Fruit fly (Drosophila melanogaster): ENCODE data around the gene Toll-9.
A peak's percentile ranks its signal among the peaks of the same experiment; 100 is the strongest.

Gene Toll-9

dm6 chr3L:20393357-20393756 lies 26.8 kb upstream of the Toll-9 start, which contains the start of gene CG33969 (continued):
- TF ChIP-seq CG7928 (GFP tag; optimal IDR thresholded peaks at IDR 0.05) (no peak), CG11504 (tag; optimal IDR thresholded peaks at IDR 0.05) (peak; percentile 29), CG18011 (GFP tag; optimal IDR thresholded peaks at IDR 0.05) (no peak), CG30020 (tag; optimal IDR thresholded peaks at IDR 0.05) (peak; percentile 9), CG1603 (tag; optimal IDR thresholded peaks at IDR 0.05) (peak; percentile 66), Doc2 (GFP tag; IDR thresholded peaks at IDR 0.05) (no peak), CG2199 (GFP tag; IDR thresholded peaks at IDR 0.05) (0 out of 3 replicates have a peak, but pooled peaks have one; percentile 11), vvl (GFP tag; IDR thresholded peaks at IDR 0.05) (no peak), nmo (GFP tag; optimal IDR thresholded peaks at IDR 0.05) (no peak), BEAF-32 (GFP tag; optimal IDR thresholded peaks at IDR 0.05) (peak; percentile 58), Ets97D (GFP tag; optimal IDR thresholded peaks at IDR 0.05) (peak; percentile 37), Vsx1 (GFP tag; optimal IDR thresholded peaks at IDR 0.05) (peak; percentile 20), Dp (GFP tag; optimal IDR thresholded peaks at IDR 0.05) (peak; percentile 44), CG34224 (GFP tag; IDR thresholded peaks at IDR 0.05; ENCODE audit: partially characterized antibody) (peak; percentile 49; the same call in 1 of the 3 replicates), bbx (GFP tag; IDR thresholded peaks at IDR 0.05; ENCODE audit: partially characterized antibody) (peak; percentile 44; the same call in 1 of the 2 replicates), E2f2 (GFP tag; IDR thresholded peaks at IDR 0.05) (peak; percentile 37; the same call in 1 of the 2 replicates), Lhr (GFP tag; optimal IDR thresholded peaks at IDR 0.05) (no peak), CG1647 (GFP tag; optimal IDR thresholded peaks at IDR 0.05) (no peak), CG14710 (tag; optimal IDR thresholded peaks at IDR 0.05) (peak; percentile 21), trem (tag; optimal IDR thresholded peaks at IDR 0.05) (peak; percentile 33), sug (tag; optimal IDR thresholded peaks at IDR 0.05) (peak; percentile 2), sens (GFP tag) (peak; percentile 70), CG43689 (GFP tag; IDR thresholded peaks at IDR 0.05) (no peak), CG11723 (GFP tag; optimal IDR thresholded peaks at IDR 0.05) (no peak), Bgb (GFP tag; IDR thresholded peaks at IDR 0.05; ENCODE audit: partially characterized antibody) (peak; percentile 6; the same call in 1 of the 2 replicates), CG4854 (GFP tag; optimal IDR thresholded peaks at IDR 0.05) (no peak), Dll (GFP tag; IDR thresholded peaks at IDR 0.05; ENCODE audit: partially characterized antibody) (peak; percentile 39; the same call in 1 of the 4 replicates), CG2120 (GFP tag; optimal IDR thresholded peaks at IDR 0.05) (peak; percentile 16), Optix (GFP tag; IDR thresholded peaks at IDR 0.05) (0 out of 3 replicates have a peak, but pooled peaks have one; percentile 23), onecut (GFP tag; IDR thresholded peaks at IDR 0.05) (peak; percentile 92), lbe (GFP tag; optimal IDR thresholded peaks at IDR 0.05) (peak; percentile 21), CG12942 (GFP tag; optimal IDR thresholded peaks at IDR 0.05) (no peak), CG12659 (GFP tag; optimal IDR thresholded peaks at IDR 0.05) (peak; percentile 22), CG9437 (GFP tag; optimal IDR thresholded peaks at IDR 0.05) (peak; percentile 58), CG13287 (GFP tag; IDR thresholded peaks at IDR 0.05; ENCODE audit: partially characterized antibody) (peak; percentile 58)

DNA sequence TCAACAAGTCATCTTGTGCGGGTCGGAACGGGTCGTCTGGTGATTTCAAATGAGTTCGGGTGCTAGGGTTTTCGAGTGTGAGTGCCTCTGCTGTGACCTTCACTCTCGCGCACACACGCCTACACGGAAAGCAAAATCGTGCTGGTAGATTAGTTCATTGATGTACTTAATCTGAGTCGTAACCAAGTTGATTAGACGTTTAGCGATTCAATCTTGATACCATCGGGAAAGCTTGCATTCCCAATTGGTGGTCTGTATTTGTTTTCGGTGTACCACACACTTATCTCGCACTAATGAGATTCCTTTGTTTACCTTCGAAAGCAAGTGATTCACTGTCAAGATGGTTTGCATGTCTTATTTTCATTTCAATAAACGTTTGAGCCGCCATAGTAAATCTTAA lies 22.5 kb upstream of the Toll-9 start:
- no peak for TF ChIP-seq BEAF-32 (GFP tag; optimal IDR thresholded peaks at IDR 0.05)
- no peak for TF ChIP-seq CG16779 (GFP tag; IDR thresholded peaks at IDR 0.05)
- no peak for TF ChIP-seq ro (GFP tag; IDR thresholded peaks at IDR 0.05)
- no peak for TF ChIP-seq CG5953 (GFP tag; IDR thresholded peaks at IDR 0.05)
- peak; percentile 45 for TF ChIP-seq Dek (tag; optimal IDR thresholded peaks at IDR 0.05)
- TF ChIP-seq Hr3 (GFP tag; optimal IDR thresholded peaks at IDR 0.05), result no peak
- TF ChIP-seq Hand (GFP tag; optimal IDR thresholded peaks at IDR 0.05), result no peak
- no peak for TF ChIP-seq toy (GFP tag; IDR thresholded peaks at IDR 0.05)
- TF ChIP-seq Awh (GFP tag; IDR thresholded peaks at IDR 0.05), result 0 out of 2 replicates have a peak, but pooled peaks have one; percentile 32
- no peak for TF ChIP-seq Dip3 (GFP tag; optimal IDR thresholded peaks at IDR 0.05)
- no peak for TF ChIP-seq cg (GFP tag; optimal IDR thresholded peaks at IDR 0.05)
- TF ChIP-seq Atf-2 (GFP tag; optimal IDR thresholded peaks at IDR 0.05), result no peak
- TF ChIP-seq CG17328 (GFP tag; IDR thresholded peaks at IDR 0.05), result peak; percentile 39; the same call in 1 of the 2 replicates
- peak; percentile 57; the same call in 2 of the 3 replicates for TF ChIP-seq Aef1 (GFP tag; IDR thresholded peaks at IDR 0.05)
- no peak for TF ChIP-seq Camta (GFP tag; optimal IDR thresholded peaks at IDR 0.05)
- no peak for TF ChIP-seq Elba2 (GFP tag; optimal IDR thresholded peaks at IDR 0.05)
- TF ChIP-seq Abd-B (GFP tag; optimal IDR thresholded peaks at IDR 0.05), result no peak
- no peak for TF ChIP-seq CG17186 (GFP tag; optimal IDR thresholded peaks at IDR 0.05)

Measured in whole organism, embryonic.